Worm (Caenorhabditis elegans): Measurements from ENCODE around the gene F10E7.6.

- TF ChIP-seq fkh-10 (GFP tag; optimal IDR thresholded peaks at IDR 0.05) (no peak), elt-4 (tag; optimal IDR thresholded peaks at IDR 0.05) (no peak), pha-4 (tag; optimal IDR thresholded peaks at IDR 0.05) (no peak), unc-3 (GFP tag; conservative IDR thresholded peaks at IDR 0.05) (no peak), unc-3 (tag; optimal IDR thresholded peaks at IDR 0.05) (no peak), pqm-1 (tag; optimal IDR thresholded peaks at IDR 0.05) (no peak), ceh-9 (tag; optimal IDR thresholded peaks at IDR 0.05) (no peak), nhr-11 (tag; optimal IDR thresholded peaks at IDR 0.05) (no peak), sox-2 (GFP tag; IDR thresholded peaks at IDR 0.05) (no peak), rnt-1 (tag; optimal IDR thresholded peaks at IDR 0.05) (no peak), tbx-2 (tag; optimal IDR thresholded peaks at IDR 0.05) (no peak), ceh-22 (tag; optimal IDR thresholded peaks at IDR 0.05) (no peak)
These were observed 44.5 kb downstream of the F10E7.6 start for ce11 chrII:7157415-7157814.

All from whole organism, late embryonic.